Fruit fly (Drosophila melanogaster) whole organism, embryonic: ENCODE measurements around the gene nop5.

Experiments used
- Bgb ChIP-seq: fragments of 200-800 bp; sonication (Bioruptor generic); IDR thresholded peaks from 2 replicates; pipeline ENCODE4 v1.3.6; 2022; ENCODE audit warnings: missing biosample characterization, missing genetic modification characterization; ENCODE audit not compliant: partially characterized antibody
- CG10267 ChIP-seq: fragments of 200-800 bp; sonication (Bioruptor generic); optimal IDR thresholded peaks from 2 replicates; lab custom pipeline; 2018; ENCODE audit warnings: missing biosample characterization, mild to moderate bottlenecking, missing genetic modification characterization, moderate library complexity
- CG10321 ChIP-seq: fragments of 200-800 bp; sonication (Bioruptor generic); IDR thresholded peaks from 2 replicates; pipeline ENCODE4 v1.3.6; 2022; ENCODE audit warnings: missing biosample characterization, missing genetic modification characterization
- CG11723 ChIP-seq: fragments of 200-800 bp; sonication (Bioruptor generic); optimal IDR thresholded peaks from 2 replicates; lab custom pipeline; 2017; ENCODE audit warnings: missing biosample characterization, mild to moderate bottlenecking, missing genetic modification characterization
- CG12219 ChIP-seq: fragments of 200-800 bp; sonication (Bioruptor generic); optimal IDR thresholded peaks from 3 replicates; lab custom pipeline; 2018; ENCODE audit warnings: missing biosample characterization, mild to moderate bottlenecking, missing genetic modification characterization
- CG1233 ChIP-seq: fragments of 200-800 bp; sonication (Bioruptor generic); optimal IDR thresholded peaks from 4 replicates; lab custom pipeline; 2018; ENCODE audit warnings: missing biosample characterization, mild to moderate bottlenecking, missing genetic modification characterization
- CG13287 ChIP-seq: fragments of 200-800 bp; sonication (Bioruptor generic); IDR thresholded peaks from 2 replicates; pipeline ENCODE4 v1.3.6; 2022; ENCODE audit warnings: missing biosample characterization, missing genetic modification characterization; ENCODE audit not compliant: partially characterized antibody
- CG13424 ChIP-seq: fragments of 200-800 bp; sonication (Bioruptor generic); optimal IDR thresholded peaks from 2 replicates; lab custom pipeline; 2019; ENCODE audit warnings: missing biosample characterization, mild to moderate bottlenecking, missing genetic modification characterization, moderate library complexity
- CG17385 ChIP-seq: fragments of 200-800 bp; sonication (Bioruptor generic); optimal IDR thresholded peaks from 3 replicates; lab custom pipeline; 2018; ENCODE audit warnings: missing biosample characterization, mild to moderate bottlenecking, missing genetic modification characterization
- CG18599 ChIP-seq: fragments of 200-800 bp; sonication (Bioruptor generic); optimal IDR thresholded peaks from 3 replicates; lab custom pipeline; 2017; ENCODE audit warnings: missing biosample characterization, missing genetic modification characterization, mild to moderate bottlenecking, moderate library complexity, missing genetic modification reagents
- CG2678 ChIP-seq: fragments of 200-800 bp; sonication (Bioruptor generic); optimal IDR thresholded peaks from 3 replicates; lab custom pipeline; 2019; ENCODE audit warnings: missing biosample characterization, mild to moderate bottlenecking, missing genetic modification characterization, moderate library complexity
- CG30431 ChIP-seq: fragments of 200-800 bp; sonication (Bioruptor generic); optimal IDR thresholded peaks from 2 replicates; lab custom pipeline; 2017; ENCODE audit warnings: missing biosample characterization, missing genetic modification characterization
- CG32532 ChIP-seq: fragments of 200-800 bp; sonication (Bioruptor generic); IDR thresholded peaks from 2 replicates; pipeline ENCODE4 v1.3.6; 2022; ENCODE audit warnings: missing biosample characterization, missing genetic modification characterization
- CG34422 ChIP-seq: fragments of 200-800 bp; sonication (Bioruptor generic); IDR thresholded peaks from 3 replicates; pipeline ENCODE4 v1.3.6; 2022; ENCODE audit warnings: missing biosample characterization, missing genetic modification characterization
- CG3726 ChIP-seq: fragments of 200-800 bp; sonication (Bioruptor generic); IDR thresholded peaks from 3 replicates; pipeline ENCODE4, ENCODE4 v1.3.6; 2022; ENCODE audit warnings: missing biosample characterization, missing genetic modification characterization
- CG43689 ChIP-seq: fragments of 200-800 bp; sonication (Bioruptor generic); IDR thresholded peaks from 2 replicates; pipeline ENCODE4 v1.3.6; 2022; ENCODE audit warnings: missing biosample characterization, missing genetic modification characterization
- CG6175 ChIP-seq: fragments of 200-800 bp; sonication (Bioruptor generic); IDR thresholded peaks from 3 replicates; pipeline ENCODE4 v1.3.6; 2022; ENCODE audit warnings: missing biosample characterization, missing genetic modification characterization
- CG6272 ChIP-seq: fragments of 200-800 bp; sonication (Bioruptor generic); IDR thresholded peaks from 2 replicates; pipeline ENCODE4 v1.3.6; 2022; ENCODE audit warnings: missing biosample characterization, missing genetic modification characterization
- CG6854 ChIP-seq: fragments of 200-800 bp; sonication (Bioruptor generic); optimal IDR thresholded peaks from 3 replicates; lab custom pipeline; 2017; ENCODE audit warnings: missing biosample characterization, mild to moderate bottlenecking, missing genetic modification characterization
- CG7928 ChIP-seq: fragments of 200-800 bp; sonication (Bioruptor generic); optimal IDR thresholded peaks from 2 replicates; lab custom pipeline; 2017; ENCODE audit warnings: missing biosample characterization, mild to moderate bottlenecking, missing genetic modification characterization
- CG8281 ChIP-seq: fragments of 200-800 bp; sonication (Bioruptor generic); optimal IDR thresholded peaks from 2 replicates; lab custom pipeline; 2018; ENCODE audit warnings: missing biosample characterization, mild to moderate bottlenecking, missing genetic modification characterization, moderate library complexity
- CHES-1-like ChIP-seq: fragments of 200-800 bp; sonication (Bioruptor generic); optimal IDR thresholded peaks from 2 replicates; lab custom pipeline; 2016; ENCODE audit warnings: missing biosample characterization, missing genetic modification characterization
- Deaf1 ChIP-seq: fragments of 200-800 bp; optimal IDR thresholded peaks from 3 replicates; lab custom pipeline; 2019; ENCODE audit warnings: missing biosample characterization, mild to moderate bottlenecking, missing genetic modification characterization, moderate library complexity
- H15 ChIP-seq: fragments of 200-800 bp; sonication (Bioruptor generic); IDR thresholded peaks from 3 replicates; pipeline ENCODE4 v1.3.6; 2022; ENCODE audit warnings: missing biosample characterization, missing genetic modification characterization
- HLH4C ChIP-seq: fragments of 200-800 bp; sonication (Bioruptor generic); IDR thresholded peaks from 3 replicates; pipeline ENCODE4 v1.3.6; 2022; ENCODE audit warnings: missing biosample characterization, missing genetic modification characterization; ENCODE audit not compliant: partially characterized antibody
- HLHmδ ChIP-seq: fragments of 200-800 bp; sonication (Bioruptor generic); optimal IDR thresholded peaks from 2 replicates; lab custom pipeline; 2018; ENCODE audit warnings: missing biosample characterization, mild to moderate bottlenecking, missing genetic modification characterization, moderate library complexity
- Mrtf ChIP-seq: fragments of 200-800 bp; sonication (Bioruptor generic); IDR thresholded peaks from 3 replicates; pipeline ENCODE4 v1.3.6; 2022; ENCODE audit warnings: missing biosample characterization, missing genetic modification characterization
- Nf-YB ChIP-seq: fragments of 200-800 bp; sonication (Bioruptor generic); optimal IDR thresholded peaks from 3 replicates; lab custom pipeline; 2019; ENCODE audit warnings: missing biosample characterization, mild to moderate bottlenecking, missing genetic modification characterization, moderate library complexity
- Six4 ChIP-seq: fragments of 200-800 bp; sonication (Bioruptor generic); optimal IDR thresholded peaks from 2 replicates; lab custom pipeline; 2016; ENCODE audit warnings: missing biosample characterization, missing genetic modification characterization
- Xbp1 ChIP-seq: fragments of 200-800 bp; sonication (Bioruptor generic); optimal IDR thresholded peaks from 3 replicates; lab custom pipeline; 2016; ENCODE audit warnings: missing biosample characterization, mild to moderate bottlenecking, missing genetic modification characterization
- YL-1 ChIP-seq: fragments of 200-800 bp; sonication (Bioruptor generic); optimal IDR thresholded peaks from 3 replicates; lab custom pipeline; 2017; ENCODE audit warnings: missing biosample characterization, mild to moderate bottlenecking, missing genetic modification characterization
- ase ChIP-seq: fragments of 200-800 bp; sonication (Bioruptor generic); IDR thresholded peaks from 3 replicates; pipeline ENCODE4 v1.3.6; 2022; ENCODE audit warnings: missing biosample characterization, missing genetic modification characterization
- bbx ChIP-seq: fragments of 200-800 bp; sonication (Bioruptor generic); IDR thresholded peaks from 2 replicates; pipeline ENCODE4 v1.3.6; 2022; ENCODE audit warnings: missing biosample characterization, missing genetic modification characterization; ENCODE audit not compliant: partially characterized antibody
- chif ChIP-seq, 2 experiments: fragments of 200-800 bp; sonication (Bioruptor generic); optimal IDR thresholded peaks; 3 replicates each; lab custom pipeline; 2016; ENCODE audit warnings: missing biosample characterization in 2 of 2, missing genetic modification characterization in 2 of 2
- dysf ChIP-seq: fragments of 200-800 bp; sonication (Bioruptor generic); IDR thresholded peaks from 3 replicates; pipeline ENCODE4 v1.3.6; 2022; ENCODE audit warnings: missing biosample characterization, missing genetic modification characterization
- fd3F ChIP-seq: fragments of 200-800 bp; sonication (Bioruptor generic); optimal IDR thresholded peaks from 2 replicates; lab custom pipeline; 2018; ENCODE audit warnings: missing biosample characterization, mild to moderate bottlenecking, missing genetic modification characterization, moderate library complexity
- fd96Cb ChIP-seq: fragments of 200-800 bp; sonication (Bioruptor generic); optimal IDR thresholded peaks from 2 replicates; lab custom pipeline; 2018; ENCODE audit warnings: missing biosample characterization, mild to moderate bottlenecking, missing genetic modification characterization, moderate library complexity
- gcm2 ChIP-seq: fragments of 200-800 bp; sonication (Bioruptor generic); optimal IDR thresholded peaks from 2 replicates; lab custom pipeline; 2016; ENCODE audit warnings: missing biosample characterization, missing genetic modification characterization
- gfzf ChIP-seq: fragments of 200-800 bp; sonication (Bioruptor generic); optimal IDR thresholded peaks from 2 replicates; lab custom pipeline; 2016; ENCODE audit warnings: missing biosample characterization, mild to moderate bottlenecking, missing genetic modification characterization, moderate library complexity
- hkb ChIP-seq, 2 experiments: fragments of 200-800 bp in 1 of 2; fragments of >200 bp in 1 of 2; sonication (Bioruptor generic) in 1 of 2; IDR thresholded peaks in 1 of 2; optimal IDR thresholded peaks in 1 of 2; 2 replicates each; pipeline versions ENCODE4 v1.3.6 to Lab custom; 2017 to 2022; ENCODE audit warnings: missing biosample characterization in 1 of 2, missing genetic modification characterization in 1 of 2
- jigr1 ChIP-seq: fragments of 200-800 bp; sonication (Bioruptor generic); IDR thresholded peaks from 3 replicates; pipeline ENCODE4 v1.3.6; 2022; ENCODE audit warnings: missing biosample characterization, missing genetic modification characterization
- lmd ChIP-seq: fragments of 200-800 bp; sonication (Bioruptor generic); IDR thresholded peaks from 2 replicates; pipeline ENCODE4 v1.3.6; 2022; ENCODE audit warnings: missing biosample characterization, missing genetic modification characterization
- mam ChIP-seq: fragments of 200-800 bp; sonication (Bioruptor generic); optimal IDR thresholded peaks from 3 replicates; lab custom pipeline; 2016; ENCODE audit warnings: missing biosample characterization, missing genetic modification characterization
- pho ChIP-seq: fragments of 200-800 bp; sonication (Bioruptor generic); optimal IDR thresholded peaks from 2 replicates; lab custom pipeline; 2016; ENCODE audit warnings: missing biosample characterization, missing genetic modification characterization
- salm ChIP-seq: fragments of 200-800 bp; sonication (Bioruptor generic); optimal IDR thresholded peaks from 2 replicates; lab custom pipeline; 2018; ENCODE audit warnings: missing biosample characterization, mild to moderate bottlenecking, missing genetic modification characterization
- trh ChIP-seq: fragments of 200-800 bp; sonication (Bioruptor generic); optimal IDR thresholded peaks from 2 replicates; lab custom pipeline; 2016; ENCODE audit warnings: missing biosample characterization, missing genetic modification characterization
- unpg ChIP-seq: fragments of 200-800 bp; sonication (Bioruptor generic); optimal IDR thresholded peaks from 3 replicates; lab custom pipeline; 2018; ENCODE audit warnings: missing biosample characterization, mild to moderate bottlenecking, missing genetic modification characterization, moderate library complexity
- zfh1 ChIP-seq: fragments of 200-800 bp; sonication (Bioruptor generic); IDR thresholded peaks from 3 replicates; pipeline ENCODE4 v1.3.6; 2022; ENCODE audit warnings: missing biosample characterization, missing genetic modification characterization

The nop5 gene

dm6 chr2L:6918517-6919202 lies at the start of gene nop5 (continued):
- TF ChIP-seq CG43689 (GFP tag; lab: Robert Waterston, UW) = no peak
- TF ChIP-seq dysf = peak; percentile 64; the same call in 2 of the 3 replicates
- peak; percentile 60 for TF ChIP-seq Xbp1
- peak; percentile 4 for TF ChIP-seq Deaf1 (tag; lab: Kevin White, UChicago)
- TF ChIP-seq CHES-1-like (GFP tag; lab: Kevin White, UChicago) = no peak
- peak; percentile 64 for TF ChIP-seq bbx
- TF ChIP-seq CG17385 (GFP tag; lab: Kevin White, UChicago) = peak; percentile 74
- no peak for TF ChIP-seq CG6272 (GFP tag; lab: Robert Waterston, UW)
- no peak for TF ChIP-seq Bgb
- peak; percentile 70 for TF ChIP-seq CG6854 (GFP tag; lab: Kevin White, UChicago)
- peak; percentile 76 for TF ChIP-seq CG1233 (GFP tag; lab: Kevin White, UChicago)
- peak; percentile 63 for TF ChIP-seq fd3F
- TF ChIP-seq chif (GFP tag; optimal IDR thresholded peaks at IDR 0.05; lab: Kevin White, UChicago) = no peak
- peak; percentile 52 for TF ChIP-seq fd96Cb (tag; lab: Kevin White, UChicago)
- no peak for TF ChIP-seq trh (GFP tag; lab: Kevin White, UChicago)
- peak; percentile 69 for TF ChIP-seq CG10267 (tag; lab: Kevin White, UChicago)
- peak; percentile 85 for TF ChIP-seq CG13424
- TF ChIP-seq Nf-YB (GFP tag; lab: Kevin White, UChicago) = peak; percentile 63
- 0 out of 2 replicates have a peak, but pooled peaks have one; percentile 22 for TF ChIP-seq CG32532 (GFP tag; lab: Robert Waterston, UW)
- TF ChIP-seq salm (tag; lab: Kevin White, UChicago) = peak; percentile 13
- peak; percentile 43 for TF ChIP-seq HLHmδ (GFP tag; lab: Kevin White, UChicago)
- TF ChIP-seq CG3726 (GFP tag; lab: Robert Waterston, UW) = no peak
- TF ChIP-seq jigr1 (GFP tag; lab: Robert Waterston, UW) = no peak
- peak; percentile 55; the same call in 1 of the 3 replicates for TF ChIP-seq CG34422 (GFP tag; lab: Robert Waterston, UW)
- 0 out of 3 replicates have a peak, but pooled peaks have one; percentile 8 for TF ChIP-seq zfh1 (GFP tag; lab: Robert Waterston, UW)
- TF ChIP-seq CG8281 (tag; lab: Kevin White, UChicago) = no peak
- TF ChIP-seq gfzf (GFP tag; lab: Kevin White, UChicago) = no peak
- 0 out of 3 replicates have a peak, but pooled peaks have one; percentile 44 for TF ChIP-seq H15
- TF ChIP-seq pho (GFP tag; lab: Kevin White, UChicago) = no peak
- peak; percentile 35 for TF ChIP-seq CG30431 (GFP tag; lab: Kevin White, UChicago)
- TF ChIP-seq gcm2 (GFP tag; lab: Kevin White, UChicago) = no peak
- TF ChIP-seq CG13287 (GFP tag; lab: Robert Waterston, UW) = peak; percentile 30; the same call in 1 of the 2 replicates
- TF ChIP-seq hkb (optimal IDR thresholded peaks at IDR 0.05; lab: Kevin White, UChicago) = no peak
- TF ChIP-seq hkb (GFP tag; IDR thresholded peaks at IDR 0.05; lab: Robert Waterston, UW) = no peak
- TF ChIP-seq unpg (GFP tag; lab: Kevin White, UChicago) = peak; percentile 38
- TF ChIP-seq ase (GFP tag; lab: Robert Waterston, UW) = no peak
- peak; percentile 89 for TF ChIP-seq CG2678
- TF ChIP-seq CG18599 (GFP tag; lab: Kevin White, UChicago) = peak; percentile 60
- TF ChIP-seq HLH4C (GFP tag; lab: Robert Waterston, UW) = peak; percentile 28; the same call in 1 of the 3 replicates
- no peak for TF ChIP-seq CG12219 (GFP tag; lab: Kevin White, UChicago)
- TF ChIP-seq Six4 = peak; percentile 38
- TF ChIP-seq CG6175 (GFP tag; lab: Robert Waterston, UW) = no peak
- no peak for TF ChIP-seq CG7928 (GFP tag; lab: Kevin White, UChicago)
- TF ChIP-seq mam = no peak
- peak; percentile 93 for TF ChIP-seq YL-1 (GFP tag; lab: Kevin White, UChicago)
- TF ChIP-seq Mrtf = no peak
- TF ChIP-seq CG11723 (GFP tag; lab: Kevin White, UChicago) = no peak
- TF ChIP-seq CG10321 = no peak
- TF ChIP-seq lmd (GFP tag; lab: Robert Waterston, UW) = peak; percentile 37; the same call in 1 of the 2 replicates
